Fruit fly (Drosophila melanogaster): ENCODE data around the gene Myo28B1.

Gene Myo28B1

DNA sequence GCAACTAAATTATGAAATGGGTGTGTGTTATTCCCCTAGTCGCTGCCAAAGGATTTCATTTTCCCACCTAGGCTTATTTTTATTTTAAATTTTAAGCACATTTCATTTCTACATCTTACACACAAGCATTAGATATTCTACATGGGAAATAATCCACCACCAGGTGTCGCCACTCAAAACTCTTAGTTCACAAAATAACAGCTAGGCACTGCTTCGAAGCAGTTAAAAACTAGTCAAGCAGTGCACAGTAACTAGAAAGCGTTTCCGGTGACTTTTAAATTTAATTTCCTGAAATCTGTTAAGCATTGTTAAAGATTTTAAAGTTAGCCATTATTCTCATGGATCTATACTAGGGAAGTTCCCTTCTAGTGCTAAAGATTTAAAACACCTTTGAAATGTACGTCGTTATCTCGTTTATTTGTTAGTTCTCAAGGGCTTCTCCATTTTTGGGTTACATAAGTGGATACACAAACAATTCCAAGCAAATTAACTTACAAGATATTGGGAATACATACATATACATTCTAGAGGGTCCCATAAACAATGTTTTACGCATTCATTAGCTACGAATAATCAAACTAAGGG is 24.1 kb upstream of the Myo28B1 start (continued):
- TF ChIP-seq pdm3 (GFP tag; optimal IDR thresholded peaks at IDR 0.05) (peak; percentile 71), Met (GFP tag; optimal IDR thresholded peaks at IDR 0.05) (peak; percentile 29), CG6792 (GFP tag; optimal IDR thresholded peaks at IDR 0.05) (no peak), CG10631 (GFP tag; optimal IDR thresholded peaks at IDR 0.05) (peak; percentile 24), vri (GFP tag; optimal IDR thresholded peaks at IDR 0.05) (no peak), Eip75B (GFP tag; optimal IDR thresholded peaks at IDR 0.05) (peak; percentile 53), CG6163 (GFP tag; IDR thresholded peaks at IDR 0.05) (peak; percentile 80), Sox102F (GFP tag; optimal IDR thresholded peaks at IDR 0.05) (no peak), Smox (GFP tag; optimal IDR thresholded peaks at IDR 0.05) (no peak), svp (GFP tag) (no peak), CG8119 (GFP tag; IDR thresholded peaks at IDR 0.05) (no peak), fkh (GFP tag; optimal IDR thresholded peaks at IDR 0.05) (no peak), CG6854 (GFP tag; optimal IDR thresholded peaks at IDR 0.05) (no peak), CG16779 (tag; optimal IDR thresholded peaks at IDR 0.05) (no peak), CG32006 (GFP tag; optimal IDR thresholded peaks at IDR 0.05) (no peak), Hr39 (GFP tag; optimal IDR thresholded peaks at IDR 0.05) (peak; percentile 53), net (GFP tag; optimal IDR thresholded peaks at IDR 0.05) (no peak), CG34406 (GFP tag; optimal IDR thresholded peaks at IDR 0.05) (no peak), acj6 (GFP tag; optimal IDR thresholded peaks at IDR 0.05) (no peak), eg (GFP tag; IDR thresholded peaks at IDR 0.05) (peak; percentile 65; the same call in 2 of the 3 replicates), dac (GFP tag; optimal IDR thresholded peaks at IDR 0.05) (no peak), CG11902 (GFP tag; optimal IDR thresholded peaks at IDR 0.05) (no peak), achi (GFP tag; optimal IDR thresholded peaks at IDR 0.05) (peak; percentile 40), CG1621 (tag; optimal IDR thresholded peaks at IDR 0.05) (no peak), CG10669 (GFP tag; optimal IDR thresholded peaks at IDR 0.05) (no peak), CG4318 (GFP tag; optimal IDR thresholded peaks at IDR 0.05) (no peak), Gug (GFP tag; IDR thresholded peaks at IDR 0.05) (no peak; the same call in 1 of the 2 replicates), fd59A (GFP tag; optimal IDR thresholded peaks at IDR 0.05) (no peak)

DNA sequence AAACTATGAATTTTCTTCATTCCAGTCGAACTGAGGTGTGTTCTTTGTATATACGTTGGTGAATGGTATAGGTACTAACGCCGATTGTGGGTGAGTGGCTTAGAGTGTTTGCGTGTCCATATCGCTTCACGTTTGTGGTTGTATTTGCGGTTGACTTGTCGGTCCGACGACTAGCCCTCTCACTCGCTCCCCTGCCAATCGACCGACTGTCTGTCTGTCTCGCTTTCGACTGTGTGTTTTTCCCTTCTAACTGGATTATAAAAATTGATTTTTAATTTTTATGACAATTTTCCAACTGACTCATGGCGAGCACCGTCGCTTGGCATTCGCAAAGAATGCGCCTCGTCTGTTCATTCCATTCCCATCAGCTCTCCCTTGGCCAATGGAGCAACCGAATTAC is 6.3 kb upstream of the Myo28B1 start:
- TF ChIP-seq Lpt (GFP tag; optimal IDR thresholded peaks at IDR 0.05) = no peak
- no peak for TF ChIP-seq Sox102F (GFP tag; optimal IDR thresholded peaks at IDR 0.05)
- no peak for TF ChIP-seq dac (GFP tag; optimal IDR thresholded peaks at IDR 0.05)
- no peak for TF ChIP-seq Smox (GFP tag; optimal IDR thresholded peaks at IDR 0.05)
- TF ChIP-seq CG31627 (GFP tag; optimal IDR thresholded peaks at IDR 0.05) = no peak
- no peak for TF ChIP-seq Hr4 (GFP tag; optimal IDR thresholded peaks at IDR 0.05)

DNA sequence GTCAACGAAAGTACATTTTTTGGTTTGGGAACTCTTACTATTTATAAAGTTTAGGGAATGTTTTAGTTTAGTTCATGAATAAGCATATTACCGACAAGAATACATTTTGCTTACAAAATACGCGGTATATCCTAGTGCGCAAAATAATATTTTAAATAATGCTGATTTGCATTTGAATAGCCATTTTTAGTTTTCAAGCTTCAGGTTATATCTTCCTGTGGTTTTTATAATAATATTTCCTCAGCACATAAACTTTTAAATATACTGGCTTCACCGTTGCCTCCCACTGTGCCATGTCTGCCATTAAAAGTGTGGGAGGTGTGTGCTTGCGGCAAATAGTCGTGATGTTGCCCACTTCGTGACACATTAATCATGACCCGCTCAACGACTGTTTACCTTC is 5.8 kb upstream of the Myo28B1 start:
- TF ChIP-seq Hr4 (GFP tag; optimal IDR thresholded peaks at IDR 0.05) (no peak), CG32006 (GFP tag; optimal IDR thresholded peaks at IDR 0.05) (peak; percentile 2)

DNA sequence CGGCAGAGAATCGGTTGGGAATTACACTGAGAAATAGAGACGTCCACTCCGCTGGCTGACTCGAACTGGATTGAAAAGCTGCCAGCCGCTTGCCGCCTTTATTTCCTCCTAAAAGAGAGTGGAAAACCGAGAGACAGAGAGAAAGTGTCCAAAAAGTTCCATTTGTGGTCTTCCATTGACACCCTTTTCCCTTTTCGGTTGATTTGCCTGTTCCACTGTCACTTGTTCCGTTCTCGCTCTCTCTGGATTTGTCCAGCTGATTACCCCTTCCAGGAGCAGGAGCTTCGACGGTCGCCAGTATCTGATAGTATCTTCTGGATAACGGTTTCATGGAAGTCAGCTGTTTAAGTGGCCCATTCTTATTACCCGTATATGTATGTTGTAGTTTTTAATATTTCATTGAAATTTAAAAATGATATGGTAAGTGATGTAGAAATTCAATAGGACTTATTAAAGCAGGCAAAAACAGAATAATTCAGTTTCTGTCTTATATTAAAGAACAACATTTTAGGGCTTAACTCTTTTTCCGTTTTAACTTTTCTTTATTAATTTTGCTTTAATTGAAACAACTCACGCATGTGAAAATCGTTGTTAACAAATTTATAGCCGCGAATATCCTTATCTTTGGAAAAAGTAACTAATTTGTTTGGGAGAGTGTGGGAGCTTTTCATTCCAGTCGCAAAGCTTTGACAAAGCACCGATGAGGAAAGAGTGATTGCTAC is 9.3 kb downstream of the Myo28B1 start, which contains the start of gene Slob:
Gene Slob (minus strand): TSS at position 51 of the 722 bp plus-strand sequence.
- TF ChIP-seq CG6163 (GFP tag; IDR thresholded peaks at IDR 0.05) (no peak), Eip78C (GFP tag) (peak; percentile 26), ss (GFP tag; optimal IDR thresholded peaks at IDR 0.05) (no peak), CG7368 (GFP tag; optimal IDR thresholded peaks at IDR 0.05) (no peak), CG31627 (GFP tag; optimal IDR thresholded peaks at IDR 0.05) (no peak), eg (GFP tag; IDR thresholded peaks at IDR 0.05) (no peak)

Measured in whole organism, prepupa.